Worm (Caenorhabditis elegans) whole organism, dauer: ENCODE data around the gene F26A1.7.
"Not testable (repeated sequence)": the region's sequence is repeated elsewhere in the genome, so short reads cannot be mapped to it uniquely, and the experiment has no call there.

ENCODE experiments used
- unc-62 ChIP-seq: sonication (generic microtip); optimal IDR thresholded peaks from 2 replicates; lab custom pipeline; 2017; ENCODE audit warnings: missing biosample characterization, missing genetic modification reagents, missing genetic modification characterization

The F26A1.7 gene

DNA sequence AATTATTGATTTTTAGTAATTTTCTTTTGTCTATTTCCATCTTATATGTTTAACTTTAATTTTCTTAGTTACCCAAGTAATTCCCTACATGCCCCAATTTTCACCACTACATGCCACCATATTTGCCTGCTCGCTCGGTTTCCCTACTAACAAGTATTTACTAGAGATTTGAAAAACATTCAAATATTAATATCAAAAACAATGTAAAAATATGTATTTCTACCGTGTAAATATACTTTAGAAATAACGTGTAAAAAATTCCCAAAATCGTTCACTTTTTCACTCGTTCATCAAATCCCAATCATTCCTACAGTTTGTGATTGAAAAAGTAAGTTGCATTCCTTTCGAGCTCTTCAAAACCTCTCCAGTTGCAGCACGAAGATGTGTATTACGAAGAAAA is 6.9 kb upstream of the F26A1.7 start, which contains the start of gene F26A1.3:
Gene F26A1.3, plus strand, starts transcription at position 301 of the 400 bp plus-strand sequence.
- no peak for TF ChIP-seq unc-62

DNA sequence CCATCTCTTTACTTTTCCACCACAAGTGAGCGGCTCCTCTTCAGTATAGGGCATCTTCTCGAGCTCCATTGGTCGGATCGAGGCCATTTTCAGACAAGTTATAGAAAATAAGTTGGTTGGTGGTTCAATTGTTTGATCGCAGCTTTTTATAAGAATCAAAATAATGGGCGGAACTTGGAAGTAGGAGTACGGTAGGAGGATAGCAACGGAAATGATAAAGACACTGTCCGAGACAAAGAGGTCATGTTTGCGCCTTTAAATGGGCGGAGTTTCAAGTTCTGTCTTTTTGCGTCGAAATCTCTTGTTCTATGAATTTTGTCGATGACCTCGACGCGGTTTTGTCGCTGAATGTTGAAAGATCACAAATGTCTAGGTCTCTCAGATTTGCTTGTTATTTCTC is 2.4 kb upstream of the F26A1.7 start, which contains the start of gene F26A1.8:
Gene F26A1.8, minus strand, starts transcription at position 101 of the 400 bp plus-strand sequence.
- TF ChIP-seq unc-62, result no peak

DNA sequence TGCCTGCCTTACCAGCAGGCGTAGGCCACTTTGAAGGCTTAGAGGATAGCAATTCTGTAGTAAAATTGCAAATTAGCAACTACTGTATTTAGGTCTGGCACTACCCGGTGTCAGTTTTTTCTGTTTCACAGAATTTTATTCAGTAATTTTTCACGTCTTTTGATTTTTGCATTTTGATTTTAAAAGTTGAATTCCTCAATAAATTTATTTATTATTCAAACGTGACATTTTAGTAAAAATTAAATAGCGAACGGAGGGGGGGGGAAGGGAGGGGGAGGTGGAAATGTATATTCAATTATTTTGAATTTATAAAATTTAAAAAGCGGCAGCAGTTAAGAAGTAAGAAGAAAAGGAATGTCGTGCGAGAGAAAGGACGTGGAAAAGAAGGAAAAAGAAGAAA is 2.5 kb downstream of the F26A1.7 start, which contains the start of gene F26A1.4:
Gene F26A1.4, plus strand, starts transcription at position 301 of the 400 bp plus-strand sequence.
- TF ChIP-seq unc-62, result no peak

- no peak for TF ChIP-seq unc-62
Observed at ce11 chrIII:4814730-4815129, 5.0 kb downstream of the F26A1.7 start, which contains the start of gene arl-6. arl-6 (minus strand) TSS chrIII:4814830.

DNA sequence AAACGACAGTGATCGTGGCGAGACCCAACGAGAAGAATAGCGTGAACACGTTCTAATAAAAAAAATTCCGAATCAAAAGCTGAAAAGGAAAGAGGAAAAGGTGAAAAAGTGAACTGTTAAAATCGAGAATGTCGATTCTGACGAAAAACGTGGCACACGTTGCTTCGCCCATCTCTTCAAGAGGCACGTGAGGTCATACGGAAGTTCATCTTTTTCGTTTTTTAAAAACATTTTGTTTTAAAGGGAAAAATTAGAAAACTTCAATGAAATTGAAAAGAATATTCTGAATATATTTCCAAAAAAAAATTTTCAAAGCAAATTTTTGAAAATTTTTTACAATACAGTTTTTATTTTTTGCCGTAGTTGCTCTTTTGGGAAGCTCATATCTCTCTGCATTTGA is 8.5 kb downstream of the F26A1.7 start, which contains the start of gene C38D4.7:
Gene C38D4.7, minus strand, starts transcription at position 101 of the 400 bp plus-strand sequence.
- TF ChIP-seq unc-62, result no peak

ce11 chrIII:4809526-4810153 is 10.1 kb downstream of the F26A1.7 start, which contains the start of gene pal-1:
pal-1 (minus strand) TSS chrIII:4809576.
- TF ChIP-seq unc-62, result no peak

DNA sequence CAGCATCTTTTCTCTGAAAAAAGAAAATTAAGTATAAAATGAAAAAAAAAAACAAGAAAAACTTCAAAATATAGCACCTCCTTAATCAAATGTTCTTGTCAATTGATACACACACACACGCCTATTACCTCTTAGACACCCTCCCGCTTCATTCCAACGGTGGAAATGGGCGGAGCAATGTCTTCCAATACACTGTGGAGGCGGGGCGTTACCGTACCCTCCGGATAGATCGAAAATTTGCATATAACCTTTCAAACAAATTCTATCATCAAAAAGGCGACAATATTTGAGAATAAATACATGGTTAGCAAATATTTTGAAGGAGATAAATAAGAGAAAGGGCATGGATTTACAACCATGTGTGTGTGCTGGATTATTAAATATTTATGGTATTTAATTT is 11.7 kb downstream of the F26A1.7 start:
- TF ChIP-seq unc-62, result no peak

- TF ChIP-seq unc-62, result no peak
Observed at ce11 chrIII:4806345-4806744, 13.4 kb downstream of the F26A1.7 start.

- TF ChIP-seq unc-62, result no peak
Observed at ce11 chrIII:4802707-4803106, 17.0 kb downstream of the F26A1.7 start, which contains the start of gene metl-5. metl-5 (plus strand) TSS chrIII:4803007.

DNA sequence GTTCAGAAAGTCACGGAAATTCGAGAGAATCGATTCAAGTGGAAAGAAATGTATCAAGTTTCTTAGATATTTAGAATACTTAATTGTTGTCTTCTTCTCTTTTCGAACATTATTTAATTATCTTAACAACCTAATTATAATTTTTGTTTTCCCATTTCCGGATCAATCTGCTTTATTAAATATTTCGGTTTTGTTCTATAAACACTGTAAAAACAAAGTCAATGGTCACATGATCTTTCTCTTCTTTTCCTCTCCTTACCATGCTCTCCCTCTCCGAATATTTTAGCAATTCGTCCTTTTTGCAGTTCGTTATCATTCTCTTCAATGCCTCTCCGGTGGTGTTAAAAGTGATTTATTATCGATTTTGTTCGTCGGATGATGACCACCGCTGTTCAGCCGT is 23.2 kb downstream of the F26A1.7 start, which contains the start of gene tag-325:
Gene tag-325, plus strand, starts transcription at position 301 of the 400 bp plus-strand sequence.
- TF ChIP-seq unc-62, result no peak

- TF ChIP-seq unc-62, result no peak
Observed at ce11 chrIII:4796039-4796438, 23.7 kb downstream of the F26A1.7 start.

DNA sequence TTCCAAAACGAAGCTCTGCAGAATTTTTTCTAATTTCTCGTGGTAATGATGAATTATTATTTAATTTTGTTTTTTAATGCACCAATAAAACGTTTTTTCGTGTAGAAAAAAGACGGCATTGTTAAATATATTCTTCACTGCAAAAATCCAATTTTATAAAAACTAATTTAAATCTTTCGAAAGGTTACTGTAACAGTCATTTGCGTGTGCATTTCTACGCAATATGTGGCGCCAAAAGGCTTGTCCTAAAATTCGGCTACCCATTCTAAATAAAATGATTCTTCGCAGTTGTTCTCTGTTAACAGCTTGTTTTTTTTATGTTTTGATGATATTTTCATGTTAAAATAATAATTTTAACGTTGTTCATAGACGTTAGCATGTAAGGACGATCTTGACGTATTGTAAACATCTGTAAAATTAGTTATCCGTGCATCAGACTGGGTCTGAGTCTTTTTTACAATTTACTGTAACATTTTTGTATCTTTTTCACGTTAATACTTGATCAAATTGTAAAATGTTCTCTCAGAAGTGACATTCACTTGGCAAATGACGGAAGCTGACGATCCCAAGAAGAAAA is 27.1 kb downstream of the F26A1.7 start, which contains the start of gene mip-1:
Gene mip-1, plus strand, starts transcription at position 527 of the 577 bp plus-strand sequence.
- TF ChIP-seq unc-62, result no peak

ce11 chrIII:4785714-4786113 is 34.0 kb downstream of the F26A1.7 start, which contains the start of gene mel-28:
mel-28 (plus strand) TSS chrIII:4786080.
- no peak for TF ChIP-seq unc-62

- TF ChIP-seq unc-62, result not testable (repeated sequence)
Observed at ce11 chrIII:4785131-4785530, 34.6 kb downstream of the F26A1.7 start, which contains the start of gene enu-3.2. enu-3.2 (minus strand) TSS chrIII:4785235.

DNA sequence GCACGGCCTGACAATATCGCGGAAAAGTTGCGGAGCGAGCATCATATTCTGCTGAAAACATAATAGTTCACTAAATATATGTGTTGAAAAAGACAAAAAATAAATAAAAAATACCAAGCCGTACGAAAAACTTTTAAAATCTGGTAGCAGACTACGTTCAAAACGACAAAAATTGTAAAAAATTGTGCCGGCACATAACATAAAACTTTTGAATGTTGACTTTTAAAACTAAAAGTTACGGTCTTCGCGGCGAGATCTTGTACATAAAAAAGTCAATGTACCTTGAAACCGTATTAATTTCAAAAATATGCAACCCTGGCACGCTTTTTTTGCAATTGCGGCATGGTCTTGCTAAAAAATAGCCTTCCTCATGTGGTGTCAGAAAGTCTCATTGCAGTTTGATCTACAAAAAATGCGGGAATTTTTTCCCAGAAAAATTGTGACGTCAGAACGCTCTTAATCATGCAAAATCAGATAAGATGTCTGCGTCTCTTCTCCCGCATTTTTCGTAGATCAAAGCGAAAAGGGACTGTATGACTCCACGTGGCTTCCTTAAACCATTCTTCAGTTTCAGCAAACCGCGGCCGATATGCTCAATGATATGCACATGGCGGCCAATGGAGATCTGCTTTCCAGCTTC is 37.7 kb downstream of the F26A1.7 start, which contains the start of the genes gex-5 and C38D4.10:
Gene gex-5, minus strand, starts transcription at position 51 of the 640 bp plus-strand sequence.
Gene C38D4.10, plus strand, starts transcription at position 590 of the 640 bp plus-strand sequence.
- TF ChIP-seq unc-62, result not testable (repeated sequence)

DNA sequence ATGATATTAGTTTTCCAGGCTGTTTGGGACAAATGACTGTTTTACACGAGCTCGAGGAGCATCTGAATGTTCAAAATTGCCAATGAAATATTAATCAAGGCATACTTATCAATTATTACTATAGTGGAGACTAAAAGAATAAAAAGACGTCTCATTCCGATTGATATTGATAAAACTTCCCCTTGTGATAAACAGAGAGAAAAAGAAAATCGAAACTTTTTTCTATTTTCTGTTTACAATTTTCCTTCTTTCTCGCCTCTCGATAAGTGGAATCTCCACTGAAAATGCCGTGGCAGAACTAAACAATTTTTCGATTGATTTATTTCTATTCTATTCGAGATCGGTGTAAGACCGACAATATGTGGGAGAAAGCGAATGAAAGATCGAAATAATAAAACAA is 39.9 kb downstream of the F26A1.7 start, which contains the start of gene B0393.9:
Gene B0393.9, minus strand, starts transcription at position 303 of the 400 bp plus-strand sequence.
- no peak for TF ChIP-seq unc-62

- no peak for TF ChIP-seq unc-62
Observed at ce11 chrIII:4778003-4778402, 41.7 kb downstream of the F26A1.7 start, which contains the start of gene B0393.7. B0393.7 (minus strand) TSS chrIII:4778103.
